Worm (Caenorhabditis elegans) whole organism, L1 larva: Measurements from ENCODE around the gene nadk-1.

ENCODE experiments used
- C04F5.9 ChIP-seq: sonication (generic microtip); optimal IDR thresholded peaks from 2 replicates; lab custom pipeline; 2016; ENCODE audit warnings: missing genetic modification characterization, missing compliant biosample characterization
- C16A3.4 ChIP-seq: fragments of 150-350 bp; optimal IDR thresholded peaks from 2 replicates; lab custom pipeline; 2014; ENCODE audit warnings: missing biosample characterization, missing genetic modification characterization
- F16B12.6 ChIP-seq: fragments of 150-350 bp; optimal IDR thresholded peaks from 2 replicates; lab custom pipeline; 2014; ENCODE audit warnings: missing biosample characterization, missing genetic modification characterization
- Y116A8C.19 ChIP-seq: sonication (generic microtip); optimal IDR thresholded peaks from 2 replicates; lab custom pipeline; 2016; ENCODE audit warnings: missing compliant biosample characterization, missing genetic modification characterization, borderline replicate concordance
- blmp-1 ChIP-seq: fragments of 150-350 bp; optimal IDR thresholded peaks from 2 replicates; lab custom pipeline; 2014; ENCODE audit warnings: missing biosample characterization, missing genetic modification characterization
- ceh-8 ChIP-seq: fragments of 200-800 bp; sonication (Bioruptor generic); optimal IDR thresholded peaks from 2 replicates; lab custom pipeline; 2018; ENCODE audit warnings: mild to moderate bottlenecking, missing genetic modification characterization, moderate library complexity, missing compliant biosample characterization
- dpl-1 ChIP-seq, 3 experiments: fragments of 150-350 bp in 2 of 3; sonication (generic microtip) in 1 of 3; optimal IDR thresholded peaks; 2 replicates each; lab custom pipeline; 2014 to 2017; ENCODE audit warnings: missing biosample characterization in 3 of 3, missing genetic modification characterization in 3 of 3, missing genetic modification reagents in 3 of 3
- dsc-1 ChIP-seq: sonication (generic microtip); optimal IDR thresholded peaks from 2 replicates; lab custom pipeline; 2016; ENCODE audit warnings: mild to moderate bottlenecking, missing genetic modification characterization, missing compliant biosample characterization
- efl-1 ChIP-seq, 4 experiments: fragments of 150-350 bp; optimal IDR thresholded peaks in 3 of 4; peaks in 1 of 4; 1 replicate in 1 of 4; 2 replicates in 3 of 4; lab custom pipeline; 2014; ENCODE audit warnings: missing biosample characterization in 2 of 4, missing genetic modification characterization in 2 of 4, missing genetic modification reagents in 2 of 4
- egl-27 ChIP-seq, 2 experiments: fragments of 150-350 bp in 1 of 2; sonication (generic microtip); optimal IDR thresholded peaks; 3 replicates each; lab custom pipeline; 2017 to 2018; ENCODE audit warnings: missing biosample characterization in 2 of 2, missing genetic modification characterization in 2 of 2, missing genetic modification reagents in 2 of 2
- elt-2 ChIP-seq: sonication (generic microtip); optimal IDR thresholded peaks from 2 replicates; lab custom pipeline; 2016; ENCODE audit warnings: missing genetic modification characterization, mild to moderate bottlenecking, inconsistent platforms, missing compliant biosample characterization, missing genetic modification reagents
- fkh-8 ChIP-seq: sonication (generic microtip); optimal IDR thresholded peaks from 2 replicates; lab custom pipeline; 2016; ENCODE audit warnings: mild to moderate bottlenecking, missing genetic modification characterization, missing compliant biosample characterization
- hlh-17 ChIP-seq: fragments of 200-800 bp; sonication (Bioruptor generic); optimal IDR thresholded peaks from 2 replicates; lab custom pipeline; 2018; ENCODE audit warnings: missing genetic modification characterization, mild to moderate bottlenecking, missing compliant biosample characterization, moderate library complexity, borderline replicate concordance
- isw-1 ChIP-seq: fragments of 200-800 bp; sonication (Bioruptor generic); IDR thresholded peaks from 2 replicates; pipeline ENCODE4 v1.3.6; 2022; ENCODE audit warnings: missing genetic modification characterization, missing compliant biosample characterization
- jun-1 ChIP-seq: fragments of 150-350 bp; optimal IDR thresholded peaks from 2 replicates; lab custom pipeline; 2014; ENCODE audit warnings: missing biosample characterization, missing genetic modification reagents, missing genetic modification characterization
- lin-14 ChIP-seq: fragments of 200-800 bp; sonication (Bioruptor generic); optimal IDR thresholded peaks from 2 replicates; lab custom pipeline; 2018; ENCODE audit warnings: mild to moderate bottlenecking, missing genetic modification characterization, moderate library complexity, missing compliant biosample characterization
- lin-15B ChIP-seq: fragments of 150-350 bp; sonication (generic microtip); optimal IDR thresholded peaks from 3 replicates; lab custom pipeline; 2014; ENCODE audit warnings: missing biosample characterization, missing genetic modification characterization
- lin-39 ChIP-seq: fragments of 150-350 bp; optimal IDR thresholded peaks from 2 replicates; lab custom pipeline; 2014; ENCODE audit warnings: missing biosample characterization, missing genetic modification reagents, missing genetic modification characterization
- lsy-2 ChIP-seq, 2 experiments: fragments of 150-350 bp; optimal IDR thresholded peaks; 2 replicates each; lab custom pipeline; 2014; ENCODE audit warnings: missing biosample characterization in 2 of 2, missing genetic modification characterization in 2 of 2
- mef-2 ChIP-seq: fragments of 150-350 bp; optimal IDR thresholded peaks from 2 replicates; lab custom pipeline; 2014; ENCODE audit warnings: missing biosample characterization, missing genetic modification characterization
- mep-1 ChIP-seq: fragments of 150-350 bp; optimal IDR thresholded peaks from 2 replicates; lab custom pipeline; 2014; ENCODE audit warnings: missing biosample characterization, missing genetic modification characterization
- nhr-12 ChIP-seq: sonication (generic microtip); optimal IDR thresholded peaks from 2 replicates; lab custom pipeline; 2017; ENCODE audit warnings: missing biosample characterization, missing genetic modification characterization
- nhr-237 ChIP-seq: fragments of 150-350 bp; optimal IDR thresholded peaks from 2 replicates; lab custom pipeline; 2014; ENCODE audit warnings: missing biosample characterization, missing genetic modification characterization
- nhr-47 ChIP-seq: sonication (generic microtip); optimal IDR thresholded peaks from 2 replicates; lab custom pipeline; 2016; ENCODE audit warnings: mild to moderate bottlenecking, missing genetic modification characterization, moderate library complexity, missing compliant biosample characterization
- nhr-71 ChIP-seq: sonication (generic microtip); optimal IDR thresholded peaks from 2 replicates; lab custom pipeline; 2016; ENCODE audit warnings: mild to moderate bottlenecking, missing genetic modification characterization, moderate library complexity, missing compliant biosample characterization
- pax-3 ChIP-seq: fragments of 200-800 bp; sonication (Bioruptor generic); optimal IDR thresholded peaks from 2 replicates; lab custom pipeline; 2018; ENCODE audit warnings: mild to moderate bottlenecking, missing genetic modification characterization, moderate library complexity, missing compliant biosample characterization
- pqm-1 ChIP-seq: sonication (generic microtip); optimal IDR thresholded peaks from 3 replicates; lab custom pipeline; 2017; ENCODE audit warnings: missing biosample characterization, missing genetic modification characterization
- skn-1 ChIP-seq: fragments of 150-350 bp; optimal IDR thresholded peaks from 2 replicates; lab custom pipeline; 2014; ENCODE audit warnings: missing biosample characterization, missing genetic modification characterization
- snu-23 ChIP-seq: sonication (generic microtip); optimal IDR thresholded peaks from 2 replicates; lab custom pipeline; 2016; ENCODE audit warnings: missing genetic modification characterization, missing compliant biosample characterization
- sptf-1 ChIP-seq: fragments of 150-350 bp; optimal IDR thresholded peaks from 2 replicates; lab custom pipeline; 2014; ENCODE audit warnings: missing biosample characterization, missing genetic modification characterization
- swsn-7 ChIP-seq: sonication (generic microtip); optimal IDR thresholded peaks from 2 replicates; lab custom pipeline; 2016; ENCODE audit warnings: missing genetic modification characterization, missing compliant biosample characterization
- tbx-2 ChIP-seq: sonication (generic microtip); optimal IDR thresholded peaks from 2 replicates; lab custom pipeline; 2016; ENCODE audit warnings: missing genetic modification characterization, missing compliant biosample characterization
- unc-130 ChIP-seq: fragments of 150-350 bp; optimal IDR thresholded peaks from 2 replicates; lab custom pipeline; 2017; ENCODE audit warnings: missing biosample characterization, missing genetic modification characterization, inconsistent platforms
- unc-62 ChIP-seq: fragments of 150-350 bp; optimal IDR thresholded peaks from 2 replicates; lab custom pipeline; 2014; ENCODE audit warnings: missing biosample characterization, missing genetic modification reagents, missing genetic modification characterization
- unc-98 ChIP-seq: fragments of 200-800 bp; sonication (Bioruptor generic); IDR thresholded peaks from 2 replicates; pipeline ENCODE4 v1.3.6; 2022; ENCODE audit warnings: missing genetic modification characterization, missing compliant biosample characterization
- xbp-1 ChIP-seq: sonication (generic microtip); optimal IDR thresholded peaks from 2 replicates; lab custom pipeline; 2016; ENCODE audit warnings: missing genetic modification characterization, missing compliant biosample characterization
- zag-1 ChIP-seq: fragments of 150-350 bp; optimal IDR thresholded peaks from 2 replicates; lab custom pipeline; 2014; ENCODE audit warnings: missing biosample characterization, missing genetic modification characterization

nadk-1 gene

ce11 chrIV:1424962-1425361 is 31.9 kb upstream of the nadk-1 start, which contains the start of gene Y77E11A.8:
Gene Y77E11A.8, minus strand, starts transcription at chrIV:1425062.
- TF ChIP-seq lsy-2 (tag; optimal IDR thresholded peaks at IDR 0.05; lab: Kevin White, UChicago) = no peak
- TF ChIP-seq unc-130 (tag; lab: Kevin White, UChicago) = no peak
- no peak for TF ChIP-seq F16B12.6 (tag; lab: Kevin White, UChicago)
- TF ChIP-seq lin-14 (GFP tag; lab: Kevin White, UChicago) = no peak
- no peak for TF ChIP-seq jun-1 (tag; lab: Kevin White, UChicago)
- TF ChIP-seq dsc-1 (tag; lab: Kevin White, UChicago) = no peak
- TF ChIP-seq skn-1 = no peak
- TF ChIP-seq unc-62 (GFP tag; lab: Kevin White, UChicago) = no peak
- no peak for TF ChIP-seq xbp-1 (tag; lab: Kevin White, UChicago)
- TF ChIP-seq elt-2 (tag; lab: Kevin White, UChicago) = no peak
- no peak for TF ChIP-seq snu-23 (GFP tag; lab: Kevin White, UChicago)
- no peak for TF ChIP-seq egl-27 (tag; optimal IDR thresholded peaks at IDR 0.05; lab: Kevin White, UChicago)
- TF ChIP-seq nhr-47 (tag; lab: Kevin White, UChicago) = no peak

- no peak for TF ChIP-seq dpl-1 (GFP tag; optimal IDR thresholded peaks at IDR 0.05; lab: Kevin White, UChicago)
- TF ChIP-seq lin-39 = no peak
- TF ChIP-seq dsc-1 (tag; lab: Kevin White, UChicago) = no peak
- no peak for TF ChIP-seq nhr-12 (tag; lab: Kevin White, UChicago)
- TF ChIP-seq lin-15B = no peak
- TF ChIP-seq C04F5.9 (tag; lab: Kevin White, UChicago) = no peak
- TF ChIP-seq lin-14 (GFP tag; lab: Kevin White, UChicago) = no peak
- no peak for TF ChIP-seq isw-1 (GFP tag; lab: Robert Waterston, UW)
- no peak for TF ChIP-seq zag-1 (tag; lab: Kevin White, UChicago)
- no peak for TF ChIP-seq mef-2 (tag; lab: Kevin White, UChicago)
- no peak for TF ChIP-seq tbx-2 (tag; lab: Kevin White, UChicago)
- TF ChIP-seq nhr-71 (tag; lab: Kevin White, UChicago) = no peak
Observed at ce11 chrIV:1427283-1427682, 29.6 kb upstream of the nadk-1 start, which contains the start of gene clec-171. Gene clec-171, minus strand, starts transcription at chrIV:1427383.

ce11 chrIV:1430261-1430660 is 26.6 kb upstream of the nadk-1 start, which contains the start of gene Y77E11A.23:
Gene Y77E11A.23, minus strand, starts transcription at chrIV:1430367.
- no peak for TF ChIP-seq mep-1 (tag; lab: Kevin White, UChicago)
- no peak for TF ChIP-seq efl-1 (optimal IDR thresholded peaks at IDR 0.05; lab: Kevin White, UChicago)
- no peak for TF ChIP-seq efl-1 (GFP tag; optimal IDR thresholded peaks at IDR 0.05 in 1 of 2; lab: Kevin White, UChicago)
- TF ChIP-seq hlh-17 (GFP tag; lab: Kevin White, UChicago) = no peak

- no peak for TF ChIP-seq C04F5.9 (tag; lab: Kevin White, UChicago)
- no peak for TF ChIP-seq nhr-12 (tag; lab: Kevin White, UChicago)
- no peak for TF ChIP-seq nhr-237 (tag; lab: Kevin White, UChicago)
- no peak for TF ChIP-seq swsn-7 (tag; lab: Kevin White, UChicago)
- no peak for TF ChIP-seq pax-3 (tag; lab: Kevin White, UChicago)
- no peak for TF ChIP-seq pqm-1
- TF ChIP-seq blmp-1 = no peak
- TF ChIP-seq Y116A8C.19 (tag; lab: Kevin White, UChicago) = no peak
- no peak for TF ChIP-seq C16A3.4 (tag; lab: Kevin White, UChicago)
- TF ChIP-seq nhr-47 (tag; lab: Kevin White, UChicago) = no peak
- no peak for TF ChIP-seq isw-1 (GFP tag; lab: Robert Waterston, UW)
- TF ChIP-seq fkh-8 (tag; lab: Kevin White, UChicago) = no peak
- no peak for TF ChIP-seq unc-98 (GFP tag; lab: Robert Waterston, UW)
- TF ChIP-seq ceh-8 (GFP tag; lab: Kevin White, UChicago) = no peak
- no peak for TF ChIP-seq nhr-71 (tag; lab: Kevin White, UChicago)
- TF ChIP-seq zag-1 (tag; lab: Kevin White, UChicago) = no peak
- TF ChIP-seq unc-62 (GFP tag; lab: Kevin White, UChicago) = no peak
- TF ChIP-seq skn-1 = no peak
- TF ChIP-seq sptf-1 (tag; lab: Kevin White, UChicago) = no peak
Observed at ce11 chrIV:1433978-1434377, 22.9 kb upstream of the nadk-1 start.
